Worm (Caenorhabditis elegans): ENCODE results near the gene K07D4.2.

- no peak for TF ChIP-seq unc-62 (GFP tag; optimal IDR thresholded peaks at IDR 0.05)
- TF ChIP-seq F33H1.4 (GFP tag; IDR thresholded peaks at IDR 0.05): no peak
- TF ChIP-seq pha-4 (tag; optimal IDR thresholded peaks at IDR 0.05): no peak
- TF ChIP-seq nfya-1 (tag; optimal IDR thresholded peaks at IDR 0.05; ENCODE audit: borderline replicate concordance, insufficient read depth): no peak
- TF ChIP-seq nhr-27 (tag; optimal IDR thresholded peaks at IDR 0.05): no peak
- TF ChIP-seq him-1 (tag; optimal IDR thresholded peaks at IDR 0.05): no peak
- no peak for TF ChIP-seq attf-3 (GFP tag; conservative IDR thresholded peaks at IDR 0.05)
- no peak for TF ChIP-seq ceh-91 (GFP tag; IDR thresholded peaks at IDR 0.05)
- no peak for TF ChIP-seq cebp-2 (GFP tag; IDR thresholded peaks at IDR 0.05)
- TF ChIP-seq nhr-120 (GFP tag; IDR thresholded peaks at IDR 0.05): no peak
- no peak for TF ChIP-seq ZK185.1 (tag; optimal IDR thresholded peaks at IDR 0.05; ENCODE audit: poor library complexity, severe bottlenecking)
Measured at ce11 chrII:4082754-4083153, 37.5 kb upstream of the K07D4.2 start, which contains the start of gene R11F4.2.
